Fruit fly (Drosophila melanogaster): ENCODE measurements around the gene eRF3.

eRF3 gene

DNA sequence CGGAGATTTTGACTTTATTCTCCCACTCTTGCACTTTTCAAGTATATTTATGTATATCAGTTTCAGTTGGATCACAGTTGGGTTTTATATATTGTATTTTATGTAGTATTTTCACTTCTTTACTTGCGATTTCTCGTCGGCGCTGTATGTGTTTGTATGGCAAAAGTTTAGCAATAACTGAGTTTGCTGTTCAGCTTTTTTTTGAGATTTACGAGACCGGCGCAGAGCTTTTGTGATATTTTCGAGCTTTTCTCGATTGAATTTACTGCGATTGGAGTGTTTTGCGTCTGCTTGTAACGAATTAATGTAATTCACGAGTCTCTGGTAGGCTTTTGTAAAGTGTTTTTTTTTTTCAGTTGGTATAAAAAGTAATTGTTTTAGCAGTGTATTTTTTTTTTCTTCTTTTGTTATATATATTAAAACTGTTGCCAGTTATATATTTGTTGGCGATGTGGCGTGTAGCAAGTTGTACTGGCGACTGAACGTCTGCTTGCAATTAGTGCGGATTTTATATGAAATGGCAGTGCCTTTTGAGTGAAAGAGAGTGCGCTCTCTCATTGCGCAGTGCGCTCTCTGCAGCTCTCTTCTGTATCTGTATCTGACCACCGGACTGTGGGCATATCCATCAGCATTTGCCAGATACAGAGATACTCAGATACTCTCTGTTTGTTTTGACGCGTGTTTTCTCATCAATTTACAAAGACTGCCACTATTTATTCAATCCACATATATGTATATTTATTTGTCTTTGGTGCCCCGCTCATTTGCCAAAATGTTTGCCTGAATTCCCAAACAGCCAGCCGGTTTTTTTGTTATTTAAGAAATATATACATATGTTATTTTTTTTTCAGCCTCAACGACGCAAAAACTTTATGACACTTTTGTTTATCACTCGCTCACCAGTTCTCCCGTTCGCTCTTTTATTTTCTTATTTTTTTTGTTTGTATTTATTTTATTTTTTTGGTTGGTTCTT, 26.8 kb downstream of the eRF3 start (continued):
- TF ChIP-seq CG8290 (GFP tag; optimal IDR thresholded peaks at IDR 0.05) (no peak), CG8290 (tag; optimal IDR thresholded peaks at IDR 0.05) (peak; percentile 56 to 88), ind (GFP tag; optimal IDR thresholded peaks at IDR 0.05) (no peak), eyg (GFP tag; optimal IDR thresholded peaks at IDR 0.05) (peak; percentile 32), Bgb (GFP tag; IDR thresholded peaks at IDR 0.05; ENCODE audit: partially characterized antibody) (peak; percentile 48; the same call in 1 of the 2 replicates), CG7987 (GFP tag; optimal IDR thresholded peaks at IDR 0.05) (peak; percentile 67), Ets97D (GFP tag; optimal IDR thresholded peaks at IDR 0.05) (no peak), CG18599 (GFP tag; optimal IDR thresholded peaks at IDR 0.05) (peak; percentile 87), D (optimal IDR thresholded peaks at IDR 0.05) (no peak), D (GFP tag; optimal IDR thresholded peaks at IDR 0.05) (peak; percentile 38), Dek (tag; optimal IDR thresholded peaks at IDR 0.05) (peak; percentile 67), CG31388 (GFP tag; optimal IDR thresholded peaks at IDR 0.05) (no peak), CG15073 (GFP tag; optimal IDR thresholded peaks at IDR 0.05) (no peak), Stat92E (GFP tag; optimal IDR thresholded peaks at IDR 0.05) (no peak), pzg (GFP tag; optimal IDR thresholded peaks at IDR 0.05) (peak; percentile 3), CG9437 (GFP tag; optimal IDR thresholded peaks at IDR 0.05) (no peak), Sry-δ (GFP tag; optimal IDR thresholded peaks at IDR 0.05) (no peak), CG14441 (GFP tag; IDR thresholded peaks at IDR 0.05) (0 out of 2 replicates have a peak, but pooled peaks have one; percentile 17), rib (GFP tag; IDR thresholded peaks at IDR 0.05) (peak; percentile 85), stc (GFP tag; IDR thresholded peaks at IDR 0.05) (peak; percentile 68; the same call in 1 of the 2 replicates), Scr (GFP tag; IDR thresholded peaks at IDR 0.05; ENCODE audit: partially characterized antibody) (peak; percentile 27; the same call in 1 of the 2 replicates), seq (GFP tag; IDR thresholded peaks at IDR 0.05) (peak; percentile 71; the same call in 1 of the 2 replicates), vnd (GFP tag; IDR thresholded peaks at IDR 0.05; ENCODE audit: partially characterized antibody) (no peak), bab2 (GFP tag; optimal IDR thresholded peaks at IDR 0.05) (peak; percentile 55), Dll (GFP tag; IDR thresholded peaks at IDR 0.05; ENCODE audit: partially characterized antibody) (0 out of 4 replicates have a peak, but pooled peaks have one; percentile 43), CG8359 (GFP tag; optimal IDR thresholded peaks at IDR 0.05; ENCODE audit: borderline replicate concordance) (peak; percentile 53), nmo (GFP tag; optimal IDR thresholded peaks at IDR 0.05) (peak; percentile 16), dpn (GFP tag; optimal IDR thresholded peaks at IDR 0.05) (peak; percentile 3 to 33), her (GFP tag; optimal IDR thresholded peaks at IDR 0.05) (peak; percentile 3), Dip2 (GFP tag; IDR thresholded peaks at IDR 0.05) (no peak), Mrtf (GFP tag; IDR thresholded peaks at IDR 0.05) (no peak), Gug (GFP tag; IDR thresholded peaks at IDR 0.05) (no peak), bcd (GFP tag; optimal IDR thresholded peaks at IDR 0.05) (peak; percentile 50), CG31441 (GFP tag; IDR thresholded peaks at IDR 0.05) (peak; percentile 39; the same call in 1 of the 2 replicates), CG1602 (GFP tag; optimal IDR thresholded peaks at IDR 0.05) (no peak), Med (GFP tag) (peak; percentile 94), CG7357 (GFP tag; IDR thresholded peaks at IDR 0.05) (no peak), Bteb2 (GFP tag; optimal IDR thresholded peaks at IDR 0.05) (no peak), chm (GFP tag; IDR thresholded peaks at IDR 0.05) (peak; percentile 71), dimm (GFP tag; IDR thresholded peaks at IDR 0.05) (no peak), CG17361 (GFP tag; IDR thresholded peaks at IDR 0.05) (peak; percentile 47; the same call in 1 of the 3 replicates), sens (GFP tag) (peak; percentile 62), fd3F (GFP tag; optimal IDR thresholded peaks at IDR 0.05) (peak; percentile 43), Lpt (GFP tag; optimal IDR thresholded peaks at IDR 0.05) (no peak), luna (GFP tag; optimal IDR thresholded peaks at IDR 0.05) (no peak), PHDP (tag; optimal IDR thresholded peaks at IDR 0.05) (peak; percentile 61), slou (GFP tag; optimal IDR thresholded peaks at IDR 0.05) (no peak), CG10274 (GFP tag; optimal IDR thresholded peaks at IDR 0.05) (peak; percentile 26), CG18262 (tag; optimal IDR thresholded peaks at IDR 0.05) (peak; percentile 55)

Measured in whole organism, embryonic.